Fruit fly (Drosophila melanogaster) whole organism, adult: ENCODE data around the gene GatC.

Experiments used
- CG12768 ChIP-seq: fragments of 200-800 bp; sonication (Bioruptor generic); optimal IDR thresholded peaks from 2 replicates; lab custom pipeline; 2017; ENCODE audit warnings: missing biosample characterization, missing genetic modification characterization, mild to moderate bottlenecking, moderate library complexity, missing genetic modification reagents
- CG5204 ChIP-seq: fragments of 200-800 bp; sonication (Bioruptor generic); optimal IDR thresholded peaks from 2 replicates; lab custom pipeline; 2016; ENCODE audit warnings: missing biosample characterization, missing genetic modification characterization
- ovo ChIP-seq: fragments of 200-800 bp; sonication (Bioruptor generic); optimal IDR thresholded peaks from 2 replicates; lab custom pipeline; 2016; ENCODE audit warnings: missing biosample characterization, missing genetic modification characterization

- no peak for TF ChIP-seq CG5204 (GFP tag; lab: Kevin White, UChicago)
- TF ChIP-seq ovo = no peak
- TF ChIP-seq CG12768 (GFP tag; lab: Kevin White, UChicago) = no peak
Measured at dm6 chr2L:13878801-13879200, 45.9 kb upstream of the GatC start.
